Fruit fly (Drosophila melanogaster) Kc167 (cell line): ENCODE measurements around the gene beta4GalNAcTB.

Experiments used
- Myc ChIP-seq: fragments of >200 bp; optimal IDR thresholded peaks from 2 replicates; lab custom pipeline; 2017; ENCODE audit warnings: missing external identifiers
- Sin3A ChIP-seq: fragments of >200 bp; optimal IDR thresholded peaks from 2 replicates; lab custom pipeline; 2018; ENCODE audit warnings: missing external identifiers
- h ChIP-seq: fragments of >200 bp; optimal IDR thresholded peaks from 3 replicates; lab custom pipeline; 2018; ENCODE audit warnings: missing external identifiers
- insv ChIP-seq: fragments of >200 bp; optimal IDR thresholded peaks from 3 replicates; lab custom pipeline; 2018; ENCODE audit warnings: missing external identifiers
- psq ChIP-seq: fragments of >200 bp; optimal IDR thresholded peaks from 2 replicates; lab custom pipeline; 2017; ENCODE audit warnings: missing external identifiers
- ttk ChIP-seq: sonication (Bioruptor generic); optimal IDR thresholded peaks from 2 replicates; lab custom pipeline; 2017; ENCODE audit warnings: missing external identifiers

Gene beta4GalNAcTB

dm6 chr3R:29033909-29034629, at the start of gene beta4GalNAcTB, which contains the start of gene Cpsf100:
beta4GalNAcTB (minus strand) TSS chr3R:29034008.
Cpsf100 (plus strand) TSS chr3R:29034573.
- no peak for TF ChIP-seq Sin3A (lab: Kevin White, UChicago)
- no peak for TF ChIP-seq insv
- no peak for TF ChIP-seq psq (lab: Kevin White, UChicago)

dm6 chr3R:29082511-29083296, 48.9 kb upstream of the beta4GalNAcTB start:
- TF ChIP-seq insv (no peak), h (no peak), Myc (lab: Kevin White, UChicago) (no peak), ttk (lab: Kevin White, UChicago) (no peak), Sin3A (lab: Kevin White, UChicago) (no peak), psq (lab: Kevin White, UChicago) (no peak)

dm6 chr3R:29082034-29082433, 48.2 kb upstream of the beta4GalNAcTB start:
- TF ChIP-seq ttk (lab: Kevin White, UChicago) (no peak), h (no peak), psq (lab: Kevin White, UChicago) (no peak), insv (no peak), Sin3A (lab: Kevin White, UChicago) (no peak), Myc (lab: Kevin White, UChicago) (no peak)

- TF ChIP-seq ttk (lab: Kevin White, UChicago): no peak
- TF ChIP-seq h: no peak
These were observed 43.8 kb upstream of the beta4GalNAcTB start for dm6 chr3R:29077572-29077971.

- no peak for TF ChIP-seq Sin3A (lab: Kevin White, UChicago)
- no peak for TF ChIP-seq ttk (lab: Kevin White, UChicago)
- TF ChIP-seq psq (lab: Kevin White, UChicago): no peak
- TF ChIP-seq h: no peak
- no peak for TF ChIP-seq insv
- TF ChIP-seq Myc (lab: Kevin White, UChicago): no peak
These were observed 42.8 kb upstream of the beta4GalNAcTB start for dm6 chr3R:29076609-29077008.

- no peak for TF ChIP-seq Myc (lab: Kevin White, UChicago)
These were observed 42.0 kb upstream of the beta4GalNAcTB start for dm6 chr3R:29075631-29076398.

- no peak for TF ChIP-seq Myc (lab: Kevin White, UChicago)
- TF ChIP-seq h: no peak
- TF ChIP-seq ttk (lab: Kevin White, UChicago): no peak
- no peak for TF ChIP-seq Sin3A (lab: Kevin White, UChicago)
- TF ChIP-seq psq (lab: Kevin White, UChicago): no peak
- TF ChIP-seq insv: no peak
These were observed 40.3 kb upstream of the beta4GalNAcTB start for dm6 chr3R:29074001-29074609.

dm6 chr3R:29072834-29073233, 39.0 kb upstream of the beta4GalNAcTB start:
- TF ChIP-seq h: no peak
- no peak for TF ChIP-seq ttk (lab: Kevin White, UChicago)
- no peak for TF ChIP-seq Sin3A (lab: Kevin White, UChicago)
- no peak for TF ChIP-seq insv
- no peak for TF ChIP-seq psq (lab: Kevin White, UChicago)
- TF ChIP-seq Myc (lab: Kevin White, UChicago): no peak

- TF ChIP-seq Myc (lab: Kevin White, UChicago) (no peak), h (no peak), psq (lab: Kevin White, UChicago) (no peak), Sin3A (lab: Kevin White, UChicago) (no peak), ttk (lab: Kevin White, UChicago) (no peak), insv (no peak)
These were observed 37.3 kb upstream of the beta4GalNAcTB start for dm6 chr3R:29071141-29071540.

- TF ChIP-seq Sin3A (lab: Kevin White, UChicago) (no peak), ttk (lab: Kevin White, UChicago) (no peak), h (no peak), insv (no peak), psq (lab: Kevin White, UChicago) (no peak), Myc (lab: Kevin White, UChicago) (no peak)
These were observed 35.6 kb upstream of the beta4GalNAcTB start for dm6 chr3R:29069208-29070072.
